Worm (Caenorhabditis elegans): ENCODE measurements around the gene gpch-1.

DNA sequence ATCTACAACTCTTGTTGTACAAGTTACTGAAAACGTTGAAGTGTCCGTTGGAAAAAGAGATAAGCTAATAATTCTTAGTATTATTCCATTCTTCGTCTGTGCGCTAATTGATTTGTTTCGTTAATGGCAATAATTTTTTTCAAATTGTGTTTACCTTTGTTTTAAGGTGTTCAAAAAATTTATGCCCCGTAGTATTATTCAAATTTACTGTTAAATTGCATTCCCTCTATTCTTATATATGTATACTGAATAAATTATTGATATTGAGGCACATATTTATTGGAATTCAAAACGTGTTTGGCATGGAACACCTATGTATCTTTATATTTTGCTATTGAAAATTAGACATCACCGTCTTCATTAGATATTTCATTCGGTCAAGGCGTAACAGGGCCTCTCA, 33.5 kb upstream of the gpch-1 start, which contains the start of gene pals-26:
- TF ChIP-seq ceh-36 (tag; optimal IDR thresholded peaks at IDR 0.05) = no peak
- TF ChIP-seq flt-1 (GFP tag; IDR thresholded peaks at IDR 0.05) = no peak
- TF ChIP-seq ama-1 (optimal IDR thresholded peaks at IDR 0.05) = no peak
- TF ChIP-seq F13C5.2 (tag; optimal IDR thresholded peaks at IDR 0.05) = no peak
- no peak for TF ChIP-seq scrt-1 (GFP tag; IDR thresholded peaks at IDR 0.05)
- TF ChIP-seq B0310.2 (tag; optimal IDR thresholded peaks at IDR 0.05) = no peak
- TF ChIP-seq sea-1 (GFP tag; conservative IDR thresholded peaks at IDR 0.05) = no peak
- TF ChIP-seq ceh-13 (GFP tag; optimal IDR thresholded peaks at IDR 0.05) = no peak
- TF ChIP-seq pes-1 (GFP tag; IDR thresholded peaks at IDR 0.05) = no peak
- no peak for TF ChIP-seq tbx-37 (GFP tag; conservative IDR thresholded peaks at IDR 0.05)
